Worm (Caenorhabditis elegans): ENCODE measurements around the gene gck-3.
"Not testable (repeated sequence)": the region's sequence is repeated elsewhere in the genome, so short reads cannot be mapped to it uniquely, and the experiment has no call there.

gck-3 gene

ce11 chrV:17931795-17932194 lies 34.9 kb downstream of the gck-3 start:
- no peak for TF ChIP-seq nhr-43 (tag; optimal IDR thresholded peaks at IDR 0.05; ENCODE audit: poor library complexity, severe bottlenecking)
- TF ChIP-seq fkh-2 (tag; optimal IDR thresholded peaks at IDR 0.05), result no peak
- no peak for TF ChIP-seq lin-15B (tag; optimal IDR thresholded peaks at IDR 0.05)
- TF ChIP-seq nhr-76 (tag; optimal IDR thresholded peaks at IDR 0.05), result no peak

- no peak for TF ChIP-seq egl-27 (tag; optimal IDR thresholded peaks at IDR 0.05)
These were observed 38.5 kb downstream of the gck-3 start for ce11 chrV:17928128-17928527.

- not testable (repeated sequence) for TF ChIP-seq nhr-67, zag-1, fkh-2 (tag; optimal IDR thresholded peaks at IDR 0.05)
These were observed 42.3 kb downstream of the gck-3 start, which contains the start of gene usp-50 for ce11 chrV:17924095-17925000. usp-50 (plus strand) TSS chrV:17924916.

- TF ChIP-seq fkh-2 (tag; optimal IDR thresholded peaks at IDR 0.05) (no peak), ceh-9 (tag; optimal IDR thresholded peaks at IDR 0.05) (no peak), lin-15B (tag; optimal IDR thresholded peaks at IDR 0.05) (peak; percentile 82), ceh-82 (tag; optimal IDR thresholded peaks at IDR 0.05) (peak; percentile 71), jun-1 (tag; optimal IDR thresholded peaks at IDR 0.05) (peak; percentile 40), nfya-1 (tag; optimal IDR thresholded peaks at IDR 0.05; ENCODE audit: insufficient read depth) (peak; percentile 75), nhr-23 (tag; optimal IDR thresholded peaks at IDR 0.05) (peak; percentile 89), lin-39 (tag; optimal IDR thresholded peaks at IDR 0.05) (peak; percentile 35), ZK546.5 (tag; optimal IDR thresholded peaks at IDR 0.05) (no peak), pha-4 (tag; optimal IDR thresholded peaks at IDR 0.05) (peak; percentile 86), ceh-28 (tag; optimal IDR thresholded peaks at IDR 0.05) (peak; percentile 64), zag-1 (tag; optimal IDR thresholded peaks at IDR 0.05) (no peak), eor-1 (tag; optimal IDR thresholded peaks at IDR 0.05) (peak in 1 of 2 experiments; percentile 56), R02D3.7 (tag; optimal IDR thresholded peaks at IDR 0.05) (no peak), nhr-77 (tag; optimal IDR thresholded peaks at IDR 0.05) (no peak), nhr-25 (tag; optimal IDR thresholded peaks at IDR 0.05) (peak; percentile 47), snpc-4 (tag; optimal IDR thresholded peaks at IDR 0.05) (peak; percentile 47), hmg-11 (tag; optimal IDR thresholded peaks at IDR 0.05) (peak; percentile 48), elt-1 (tag; optimal IDR thresholded peaks at IDR 0.05) (no peak), fkh-10 (GFP tag; optimal IDR thresholded peaks at IDR 0.05) (peak; percentile 24), skn-1 (tag; optimal IDR thresholded peaks at IDR 0.05) (peak; percentile 96), elt-2 (tag; optimal IDR thresholded peaks at IDR 0.05) (peak; percentile 21)
These were observed 45.2 kb downstream of the gck-3 start, which contains the start of gene E01B7.2 for ce11 chrV:17921423-17921822. E01B7.2 (plus strand) TSS chrV:17921772.

ce11 chrV:17918726-17919125 lies 47.9 kb downstream of the gck-3 start, which contains the start of gene C06H5.8:
C06H5.8 (plus strand) TSS chrV:17919026.
- TF ChIP-seq unc-39 (tag; optimal IDR thresholded peaks at IDR 0.05) (no peak), ztf-4 (tag; optimal IDR thresholded peaks at IDR 0.05) (no peak), nhr-11 (tag; optimal IDR thresholded peaks at IDR 0.05) (no peak), lin-39 (tag; optimal IDR thresholded peaks at IDR 0.05) (no peak), ceh-82 (tag; optimal IDR thresholded peaks at IDR 0.05) (no peak), hmg-11 (tag; optimal IDR thresholded peaks at IDR 0.05) (no peak), nhr-67 (tag; optimal IDR thresholded peaks at IDR 0.05) (no peak), mml-1 (tag; optimal IDR thresholded peaks at IDR 0.05) (no peak), skn-1 (tag; optimal IDR thresholded peaks at IDR 0.05) (no peak), elt-1 (tag; optimal IDR thresholded peaks at IDR 0.05) (no peak), ztf-11 (tag; optimal IDR thresholded peaks at IDR 0.05) (no peak), egl-5 (tag; optimal IDR thresholded peaks at IDR 0.05) (no peak), nhr-12 (tag; optimal IDR thresholded peaks at IDR 0.05) (no peak), jun-1 (tag; optimal IDR thresholded peaks at IDR 0.05) (no peak)
